Worm (Caenorhabditis elegans): ENCODE results near the gene sodh-2.

DNA sequence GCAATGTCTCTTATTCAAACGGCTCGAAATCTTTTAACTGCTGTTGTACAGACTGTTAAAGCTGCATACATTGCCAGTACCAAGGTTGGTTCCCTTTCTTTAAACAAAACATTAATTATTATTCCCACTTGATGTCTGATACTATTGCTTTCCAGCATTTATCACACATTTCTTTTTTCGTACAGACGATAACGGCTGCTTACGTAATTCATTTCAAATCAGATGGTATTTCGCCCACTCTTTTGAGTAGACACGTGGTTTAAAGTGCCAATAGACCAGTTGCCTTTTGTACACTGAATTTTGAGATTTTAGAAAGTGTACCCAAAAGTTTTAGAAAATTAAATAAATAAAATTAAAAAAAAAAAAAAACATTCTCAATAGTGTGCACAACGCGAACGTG is 41.6 kb downstream of the sodh-2 start:
- TF ChIP-seq unc-62 (GFP tag; optimal IDR thresholded peaks at IDR 0.05): no peak
- TF ChIP-seq mab-5 (tag; optimal IDR thresholded peaks at IDR 0.05): no peak
- TF ChIP-seq nhr-237 (tag; optimal IDR thresholded peaks at IDR 0.05): no peak
- TF ChIP-seq lin-13 (tag; optimal IDR thresholded peaks at IDR 0.05): no peak
- TF ChIP-seq nhr-12 (tag; optimal IDR thresholded peaks at IDR 0.05): no peak

All from whole organism, mixed stage, embryonic.